Worm (Caenorhabditis elegans) whole organism, midembryonic: ENCODE results near the gene drl-1.

Experiments used
- T22C8.4 ChIP-seq: fragments of 200-800 bp; sonication (Bioruptor generic); IDR thresholded peaks from 2 replicates; pipeline ENCODE4 v1.3.6; 2022; ENCODE audit warnings: missing genetic modification characterization, missing compliant biosample characterization
- flt-1 ChIP-seq: fragments of 200-800 bp; sonication (Bioruptor generic); IDR thresholded peaks from 2 replicates; pipeline ENCODE4 v1.3.6; 2022; ENCODE audit warnings: missing genetic modification characterization, missing compliant biosample characterization
- klf-2 ChIP-seq: fragments of 200-800 bp; sonication (Bioruptor generic); conservative IDR thresholded peaks from 2 replicates; pipeline ENCODE4 v1.3.6; 2022; ENCODE audit warnings: missing genetic modification reagents, missing genetic modification characterization, missing compliant biosample characterization
- med-1 ChIP-seq: sonication (generic microtip); optimal IDR thresholded peaks from 2 replicates; lab custom pipeline; 2017; ENCODE audit warnings: missing genetic modification characterization, mild to moderate bottlenecking, missing compliant biosample characterization, antibody characterized with exemption, missing genetic modification reagents; ENCODE audit not compliant: insufficient read depth
- ref-1 ChIP-seq: fragments of 200-800 bp; sonication (Bioruptor generic); conservative IDR thresholded peaks from 2 replicates; pipeline ENCODE4 v1.3.6; 2022; ENCODE audit warnings: missing genetic modification reagents, missing genetic modification characterization, missing compliant biosample characterization
- tab-1 ChIP-seq: fragments of 200-800 bp; sonication (Bioruptor generic); IDR thresholded peaks from 2 replicates; pipeline ENCODE4 v1.3.6; 2022; ENCODE audit warnings: missing genetic modification characterization, missing compliant biosample characterization
- ztf-23 ChIP-seq: fragments of 200-800 bp; sonication (Bioruptor generic); IDR thresholded peaks from 2 replicates; pipeline ENCODE4 v1.3.6; 2022; ENCODE audit warnings: missing genetic modification reagents, missing genetic modification characterization, missing compliant biosample characterization
- ztf-29 ChIP-seq: fragments of 200-800 bp; sonication (Bioruptor generic); IDR thresholded peaks from 2 replicates; pipeline ENCODE4 v1.3.6; 2022; ENCODE audit warnings: missing genetic modification reagents, missing genetic modification characterization, missing compliant biosample characterization

DNA sequence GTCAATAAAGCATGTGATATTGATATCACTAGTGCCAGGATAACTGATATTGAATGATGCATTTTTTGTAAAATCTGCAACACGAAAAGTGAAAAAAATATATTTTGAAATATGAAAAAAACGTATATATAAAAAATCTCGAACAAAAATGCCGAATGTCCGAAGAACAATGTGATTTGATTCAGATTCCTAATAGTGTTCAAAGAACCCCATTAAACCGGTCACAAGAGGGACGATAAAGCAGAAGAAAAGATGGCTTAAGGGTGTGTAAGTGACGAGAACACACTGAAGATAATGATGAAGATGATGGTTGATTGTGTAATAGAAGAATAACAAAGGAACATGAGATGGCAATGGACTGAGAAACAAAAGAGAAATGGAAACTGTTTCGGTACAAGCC, 36.8 kb upstream of the drl-1 start, which contains the start of gene T21D12.14:
- TF ChIP-seq flt-1 (GFP tag; lab: Robert Waterston, UW) = no peak
- TF ChIP-seq ref-1 (GFP tag; lab: Robert Waterston, UW) = no peak
- TF ChIP-seq tab-1 (GFP tag; lab: Robert Waterston, UW) = no peak
- no peak for TF ChIP-seq ztf-29 (GFP tag; lab: Robert Waterston, UW)
- no peak for TF ChIP-seq klf-2 (GFP tag; lab: Robert Waterston, UW)
- no peak for TF ChIP-seq ztf-23 (GFP tag; lab: Robert Waterston, UW)
- TF ChIP-seq T22C8.4 (GFP tag; lab: Robert Waterston, UW) = no peak
- TF ChIP-seq med-1 (GFP tag; lab: Kevin White, UChicago) = no peak
